Worm (Caenorhabditis elegans): ENCODE data around the gene Y39A1A.2.

- TF ChIP-seq ama-1 (optimal IDR thresholded peaks at IDR 0.05) (no peak), pqm-1 (tag; optimal IDR thresholded peaks at IDR 0.05) (no peak), elt-2 (tag; optimal IDR thresholded peaks at IDR 0.05) (no peak), F13H6.1 (tag; optimal IDR thresholded peaks at IDR 0.05) (no peak), nhr-11 (tag; optimal IDR thresholded peaks at IDR 0.05) (no peak), ceh-6 (GFP tag; optimal IDR thresholded peaks at IDR 0.05) (no peak), nhr-232 (tag; optimal IDR thresholded peaks at IDR 0.05) (no peak), sox-4 (tag; optimal IDR thresholded peaks at IDR 0.05) (no peak), lim-6 (tag; optimal IDR thresholded peaks at IDR 0.05) (no peak), unc-55 (GFP tag; optimal IDR thresholded peaks at IDR 0.05) (no peak)
These were observed 30.0 kb upstream of the Y39A1A.2 start, which contains the start of gene Y39A1A.9 for ce11 chrIII:10633403-10633674.

Data from whole organism, late embryonic.